Fruit fly (Drosophila melanogaster) whole organism, embryonic: ENCODE results near the gene CG3008.

Experiments
- Asciz ChIP-seq: fragments of 200-800 bp; sonication (Bioruptor generic); optimal IDR thresholded peaks from 2 replicates; lab custom pipeline; 2017; ENCODE audit warnings: missing biosample characterization, mild to moderate bottlenecking, missing genetic modification characterization, missing genetic modification reagents
- CG10565 ChIP-seq: fragments of 200-800 bp; sonication (Bioruptor generic); optimal IDR thresholded peaks from 3 replicates; lab custom pipeline; 2016; ENCODE audit warnings: missing biosample characterization, mild to moderate bottlenecking, missing genetic modification characterization
- CG10979 ChIP-seq: fragments of 200-800 bp; sonication (Bioruptor generic); optimal IDR thresholded peaks from 2 replicates; lab custom pipeline; 2018; ENCODE audit warnings: missing biosample characterization, mild to moderate bottlenecking, missing genetic modification characterization, moderate library complexity
- CG11085 ChIP-seq: fragments of 200-800 bp; sonication (Bioruptor generic); IDR thresholded peaks from 2 replicates; pipeline ENCODE4 v1.3.6; 2022; ENCODE audit warnings: missing biosample characterization, missing genetic modification characterization
- CG11093 ChIP-seq: fragments of 200-800 bp; sonication (Bioruptor generic); IDR thresholded peaks from 3 replicates; pipeline ENCODE4 v1.3.6; 2022; ENCODE audit warnings: missing biosample characterization, missing genetic modification characterization
- CG11247 ChIP-seq: fragments of 200-800 bp; sonication (Bioruptor generic); IDR thresholded peaks from 2 replicates; pipeline ENCODE4 v1.3.6; 2022; ENCODE audit warnings: missing biosample characterization, missing genetic modification characterization
- CG12391 ChIP-seq: fragments of 200-800 bp; sonication (Bioruptor generic); optimal IDR thresholded peaks from 3 replicates; lab custom pipeline; 2018; ENCODE audit warnings: missing biosample characterization, mild to moderate bottlenecking, missing genetic modification characterization, moderate library complexity
- CG15696 ChIP-seq: fragments of 200-800 bp; sonication (Bioruptor generic); optimal IDR thresholded peaks from 2 replicates; lab custom pipeline; 2019; ENCODE audit warnings: missing biosample characterization, mild to moderate bottlenecking, missing genetic modification characterization, moderate library complexity
- CG1792 ChIP-seq: fragments of 200-800 bp; sonication (Bioruptor generic); optimal IDR thresholded peaks from 2 replicates; lab custom pipeline; 2016; ENCODE audit warnings: missing biosample characterization, missing genetic modification characterization
- CG18764 ChIP-seq: fragments of 200-800 bp; sonication (Bioruptor generic); optimal IDR thresholded peaks from 3 replicates; lab custom pipeline; 2016; ENCODE audit warnings: missing biosample characterization, missing genetic modification characterization
- CG2129 ChIP-seq: fragments of 200-800 bp; sonication (Bioruptor generic); IDR thresholded peaks from 2 replicates; pipeline ENCODE4 v1.3.6; 2022; ENCODE audit warnings: missing biosample characterization, missing genetic modification characterization; ENCODE audit not compliant: partially characterized antibody
- CG31224 ChIP-seq: fragments of 200-800 bp; sonication (Bioruptor generic); IDR thresholded peaks from 2 replicates; pipeline ENCODE4 v1.3.6; 2022; ENCODE audit warnings: missing biosample characterization, missing genetic modification characterization
- CG31388 ChIP-seq: fragments of 200-800 bp; sonication (Bioruptor generic); optimal IDR thresholded peaks from 2 replicates; lab custom pipeline; 2016; ENCODE audit warnings: missing biosample characterization, missing genetic modification characterization
- CG3163 ChIP-seq: fragments of 200-800 bp; sonication (Bioruptor generic); optimal IDR thresholded peaks from 3 replicates; lab custom pipeline; 2016; ENCODE audit warnings: missing biosample characterization, missing genetic modification characterization
- CG32532 ChIP-seq: fragments of 200-800 bp; sonication (Bioruptor generic); IDR thresholded peaks from 2 replicates; pipeline ENCODE4 v1.3.6; 2022; ENCODE audit warnings: missing biosample characterization, missing genetic modification characterization
- CG6175 ChIP-seq: fragments of 200-800 bp; sonication (Bioruptor generic); IDR thresholded peaks from 3 replicates; pipeline ENCODE4 v1.3.6; 2022; ENCODE audit warnings: missing biosample characterization, missing genetic modification characterization
- CG6854 ChIP-seq: fragments of 200-800 bp; sonication (Bioruptor generic); optimal IDR thresholded peaks from 3 replicates; lab custom pipeline; 2017; ENCODE audit warnings: missing biosample characterization, mild to moderate bottlenecking, missing genetic modification characterization
- CG8924 ChIP-seq: fragments of 200-800 bp; optimal IDR thresholded peaks from 3 replicates; lab custom pipeline; 2019; ENCODE audit warnings: missing biosample characterization, mild to moderate bottlenecking, missing genetic modification characterization, moderate library complexity
- CG9817 ChIP-seq: fragments of 200-800 bp; sonication (Bioruptor generic); optimal IDR thresholded peaks from 2 replicates; lab custom pipeline; 2018; ENCODE audit warnings: missing biosample characterization, mild to moderate bottlenecking, missing genetic modification characterization, moderate library complexity
- Doc2 ChIP-seq: fragments of 200-800 bp; sonication (Bioruptor generic); IDR thresholded peaks from 2 replicates; pipeline ENCODE4 v1.3.6; 2022; ENCODE audit warnings: missing biosample characterization, missing genetic modification characterization
- Doc3 ChIP-seq: fragments of 200-800 bp; sonication (Bioruptor generic); IDR thresholded peaks from 3 replicates; pipeline ENCODE4 v1.3.6; 2022; ENCODE audit warnings: missing biosample characterization, missing genetic modification characterization; ENCODE audit not compliant: partially characterized antibody
- Hr39 ChIP-seq: fragments of >200 bp; optimal IDR thresholded peaks from 2 replicates; lab custom pipeline; 2017
- Hr51 ChIP-seq, 2 experiments: fragments of 200-800 bp; sonication (Bioruptor generic); optimal IDR thresholded peaks; 2 replicates in 1 of 2; 3 replicates in 1 of 2; lab custom pipeline; 2016 to 2018; ENCODE audit warnings: missing biosample characterization in 2 of 2, missing genetic modification characterization in 2 of 2, mild to moderate bottlenecking in 1 of 2, moderate library complexity in 1 of 2
- Lim3 ChIP-seq: fragments of 200-800 bp; sonication (Bioruptor generic); IDR thresholded peaks from 2 replicates; pipeline ENCODE4 v1.3.6; 2022; ENCODE audit warnings: missing biosample characterization, missing genetic modification characterization
- Mes4 ChIP-seq: fragments of 200-800 bp; sonication (Bioruptor generic); optimal IDR thresholded peaks from 2 replicates; lab custom pipeline; 2016; ENCODE audit warnings: missing biosample characterization, missing genetic modification characterization
- Rfx ChIP-seq: fragments of 200-800 bp; sonication (Bioruptor generic); IDR thresholded peaks from 2 replicates; pipeline ENCODE4 v1.3.6; 2022; ENCODE audit warnings: missing biosample characterization, missing genetic modification characterization
- Xbp1 ChIP-seq: fragments of 200-800 bp; sonication (Bioruptor generic); optimal IDR thresholded peaks from 3 replicates; lab custom pipeline; 2016; ENCODE audit warnings: missing biosample characterization, mild to moderate bottlenecking, missing genetic modification characterization
- cg ChIP-seq: fragments of 200-800 bp; sonication (Bioruptor generic); optimal IDR thresholded peaks from 3 replicates; lab custom pipeline; 2019; ENCODE audit warnings: missing biosample characterization, mild to moderate bottlenecking, missing genetic modification characterization, moderate library complexity
- chif ChIP-seq, 2 experiments: fragments of 200-800 bp; sonication (Bioruptor generic); optimal IDR thresholded peaks; 3 replicates each; lab custom pipeline; 2016; ENCODE audit warnings: missing biosample characterization in 2 of 2, missing genetic modification characterization in 2 of 2
- danr ChIP-seq: fragments of 200-800 bp; sonication (Bioruptor generic); IDR thresholded peaks from 2 replicates; pipeline ENCODE4 v1.3.6; 2022; ENCODE audit warnings: missing biosample characterization, missing genetic modification characterization
- dimm ChIP-seq: fragments of 200-800 bp; sonication (Bioruptor generic); IDR thresholded peaks from 2 replicates; pipeline ENCODE4 v1.3.6; 2022; ENCODE audit warnings: missing biosample characterization, missing genetic modification characterization
- dysf ChIP-seq: fragments of 200-800 bp; sonication (Bioruptor generic); IDR thresholded peaks from 3 replicates; pipeline ENCODE4 v1.3.6; 2022; ENCODE audit warnings: missing biosample characterization, missing genetic modification characterization
- ewg ChIP-seq: fragments of 200-800 bp; sonication (Bioruptor generic); optimal IDR thresholded peaks from 3 replicates; lab custom pipeline; 2017; ENCODE audit warnings: mild to moderate bottlenecking, missing biosample characterization, missing genetic modification reagents, missing genetic modification characterization
- exex ChIP-seq: fragments of 200-800 bp; sonication (Bioruptor generic); optimal IDR thresholded peaks from 4 replicates; lab custom pipeline; 2018; ENCODE audit warnings: missing biosample characterization, mild to moderate bottlenecking, missing genetic modification characterization, moderate library complexity
- fru ChIP-seq: fragments of >200 bp; optimal IDR thresholded peaks from 2 replicates; lab custom pipeline; 2017
- fu2 ChIP-seq: fragments of 200-800 bp; sonication (Bioruptor generic); optimal IDR thresholded peaks from 2 replicates; lab custom pipeline; 2016; ENCODE audit warnings: missing biosample characterization, missing genetic modification characterization
- gem ChIP-seq: fragments of 200-800 bp; sonication (Bioruptor generic); optimal IDR thresholded peaks from 2 replicates; lab custom pipeline; 2019; ENCODE audit warnings: missing biosample characterization, mild to moderate bottlenecking, missing genetic modification characterization, moderate library complexity
- inv ChIP-seq: fragments of 200-800 bp; sonication (Bioruptor generic); IDR thresholded peaks from 2 replicates; pipeline ENCODE4 v1.3.6; 2022; ENCODE audit warnings: missing biosample characterization, missing genetic modification characterization; ENCODE audit not compliant: partially characterized antibody
- ken ChIP-seq: fragments of 200-800 bp; sonication (Bioruptor generic); IDR thresholded peaks from 3 replicates; pipeline ENCODE4 v1.3.6; 2022; ENCODE audit warnings: missing biosample characterization, missing genetic modification characterization
- lab ChIP-seq: fragments of 200-800 bp; sonication (Bioruptor generic); optimal IDR thresholded peaks from 3 replicates; lab custom pipeline; 2017; ENCODE audit warnings: missing biosample characterization, missing genetic modification characterization, mild to moderate bottlenecking, moderate library complexity, missing genetic modification reagents
- lov ChIP-seq, 2 experiments: fragments of 200-800 bp in 1 of 2; fragments of >200 bp in 1 of 2; sonication (Bioruptor generic) in 1 of 2; IDR thresholded peaks in 1 of 2; optimal IDR thresholded peaks in 1 of 2; 2 replicates in 1 of 2; 3 replicates in 1 of 2; pipeline versions ENCODE4 v1.3.6 to Lab custom; 2017 to 2022; ENCODE audit warnings: missing biosample characterization in 1 of 2, missing genetic modification characterization in 1 of 2
- onecut ChIP-seq: fragments of 200-800 bp; sonication (Bioruptor generic); IDR thresholded peaks from 2 replicates; pipeline ENCODE4 v1.3.6; 2022; ENCODE audit warnings: missing biosample characterization, missing genetic modification characterization
- phol ChIP-seq: fragments of 200-800 bp; sonication (Bioruptor generic); optimal IDR thresholded peaks from 3 replicates; lab custom pipeline; 2018; ENCODE audit warnings: missing biosample characterization, mild to moderate bottlenecking, missing genetic modification characterization, moderate library complexity
- run ChIP-seq: fragments of 200-800 bp; sonication (Bioruptor generic); optimal IDR thresholded peaks from 3 replicates; lab custom pipeline; 2018; ENCODE audit warnings: missing biosample characterization, mild to moderate bottlenecking, missing genetic modification characterization
- shn ChIP-seq: fragments of 200-800 bp; sonication (Bioruptor generic); optimal IDR thresholded peaks from 3 replicates; lab custom pipeline; 2016; ENCODE audit warnings: missing biosample characterization, missing genetic modification characterization
- so ChIP-seq: fragments of 200-800 bp; sonication (Bioruptor generic); IDR thresholded peaks from 3 replicates; pipeline ENCODE4 v1.3.6; 2022; ENCODE audit warnings: missing biosample characterization, missing genetic modification characterization
- tin ChIP-seq: fragments of 200-800 bp; sonication (Bioruptor generic); optimal IDR thresholded peaks from 3 replicates; lab custom pipeline; 2016; ENCODE audit warnings: missing biosample characterization, missing genetic modification characterization
- vvl ChIP-seq: fragments of 200-800 bp; sonication (Bioruptor generic); IDR thresholded peaks from 2 replicates; pipeline ENCODE4 v1.3.6; 2022; ENCODE audit warnings: missing biosample characterization, missing genetic modification characterization

CG3008 gene

dm6 chr2L:4887382-4888219 is 4.5 kb downstream of the CG3008 start (continued):
- TF ChIP-seq CG10565 (GFP tag; lab: Kevin White, UChicago) (no peak), Mes4 (GFP tag; lab: Kevin White, UChicago) (no peak), vvl (peak; percentile 80), CG6854 (no peak), dimm (GFP tag; lab: Robert Waterston, UW) (peak; percentile 33; the same call in 1 of the 2 replicates), CG18764 (GFP tag; lab: Kevin White, UChicago) (peak; percentile 43), Lim3 (GFP tag; lab: Robert Waterston, UW) (no peak), CG9817 (peak; percentile 55), phol (tag; lab: Kevin White, UChicago) (peak; percentile 70), CG11093 (GFP tag; lab: Robert Waterston, UW) (0 out of 3 replicates have a peak, but pooled peaks have one; percentile 20), danr (GFP tag; lab: Robert Waterston, UW) (peak; percentile 59), inv (GFP tag; lab: Robert Waterston, UW) (no peak), CG6175 (peak; percentile 45; the same call in 1 of the 3 replicates), CG32532 (GFP tag; lab: Robert Waterston, UW) (peak; percentile 79), tin (GFP tag; lab: Kevin White, UChicago) (peak; percentile 38), Doc3 (GFP tag; lab: Robert Waterston, UW) (no peak), CG2129 (GFP tag; lab: Robert Waterston, UW) (no peak), ewg (peak; percentile 36), Hr51 (GFP tag; optimal IDR thresholded peaks at IDR 0.05; lab: Kevin White, UChicago) (peak in 1 of 2 experiments; percentile 72), Rfx (GFP tag; lab: Robert Waterston, UW) (peak; percentile 80), shn (GFP tag; lab: Kevin White, UChicago) (peak; percentile 7), so (GFP tag; lab: Robert Waterston, UW) (peak; percentile 57; the same call in 1 of the 3 replicates), fru (lab: Kevin White, UChicago) (no peak), fu2 (GFP tag; lab: Kevin White, UChicago) (no peak), ken (peak; percentile 52; the same call in 1 of the 3 replicates), CG12391 (tag; lab: Kevin White, UChicago) (peak; percentile 53), CG31224 (GFP tag; lab: Robert Waterston, UW) (peak; percentile 36), lov (optimal IDR thresholded peaks at IDR 0.05; lab: Kevin White, UChicago) (no peak), lov (GFP tag; IDR thresholded peaks at IDR 0.05; lab: Robert Waterston, UW) (peak; percentile 54; the same call in 1 of the 3 replicates), Hr39 (no peak), CG31388 (GFP tag; lab: Kevin White, UChicago) (no peak), CG11085 (GFP tag; lab: Robert Waterston, UW) (peak; percentile 35), CG10979 (tag; lab: Kevin White, UChicago) (peak; percentile 43), Xbp1 (GFP tag; lab: Kevin White, UChicago) (peak; percentile 56), cg (GFP tag; lab: Kevin White, UChicago) (peak; percentile 65), CG3163 (no peak), CG1792 (GFP tag; lab: Kevin White, UChicago) (no peak), chif (GFP tag; optimal IDR thresholded peaks at IDR 0.05; lab: Kevin White, UChicago) (peak; percentile 44 to 51), exex (tag; lab: Kevin White, UChicago) (no peak), CG15696 (tag; lab: Kevin White, UChicago) (peak; percentile 27), CG11247 (peak; percentile 63), gem (tag; lab: Kevin White, UChicago) (peak; percentile 80), onecut (GFP tag; lab: Robert Waterston, UW) (no peak), Doc2 (GFP tag; lab: Robert Waterston, UW) (peak; percentile 42; the same call in 1 of the 2 replicates), run (tag; lab: Kevin White, UChicago) (peak; percentile 23), CG8924 (tag; lab: Kevin White, UChicago) (peak; percentile 11), Asciz (GFP tag; lab: Kevin White, UChicago) (peak; percentile 12), dysf (GFP tag; lab: Robert Waterston, UW) (peak; percentile 75), lab (GFP tag; lab: Kevin White, UChicago) (peak; percentile 62)
